Worm (Caenorhabditis elegans) whole organism, young adult: Measurements from ENCODE around the gene E02H4.7.

Experiments
- B0035.1 ChIP-seq: sonication (generic microtip); optimal IDR thresholded peaks from 2 replicates; lab custom pipeline; 2016; ENCODE audit warnings: missing genetic modification characterization, mild to moderate bottlenecking, missing compliant biosample characterization, missing genotype, missing genetic modification reagents
- D2030.7 ChIP-seq: fragments of 200-800 bp; sonication (Bioruptor generic); IDR thresholded peaks from 2 replicates; pipeline ENCODE4 v1.3.6; 2022; ENCODE audit warnings: missing genetic modification reagents, missing genetic modification characterization, missing compliant biosample characterization
- F10E7.11 ChIP-seq: sonication (generic microtip); optimal IDR thresholded peaks from 2 replicates; lab custom pipeline; 2017; ENCODE audit warnings: mild to moderate bottlenecking, missing genetic modification characterization, moderate library complexity, missing compliant biosample characterization
- F37B4.10 ChIP-seq: fragments of 200-800 bp; sonication (Bioruptor generic); IDR thresholded peaks from 2 replicates; pipeline ENCODE4 v1.3.6; 2022; ENCODE audit warnings: missing genetic modification characterization, missing compliant biosample characterization
- T07F8.4 ChIP-seq: sonication (generic microtip); optimal IDR thresholded peaks from 2 replicates; lab custom pipeline; 2016; ENCODE audit warnings: mild to moderate bottlenecking, missing genetic modification characterization, moderate library complexity, missing compliant biosample characterization
- Y56A3A.18 ChIP-seq: fragments of 200-800 bp; sonication (Bioruptor generic); IDR thresholded peaks from 2 replicates; pipeline ENCODE4 v1.3.6; 2022; ENCODE audit warnings: missing genetic modification reagents, missing genetic modification characterization, missing compliant biosample characterization
- akir-1 ChIP-seq: fragments of 200-800 bp; sonication (Bioruptor generic); optimal IDR thresholded peaks from 2 replicates; lab custom pipeline; 2018; ENCODE audit warnings: mild to moderate bottlenecking, missing genetic modification characterization, moderate library complexity, missing compliant biosample characterization
- aptf-3 ChIP-seq: fragments of 200-800 bp; sonication (Bioruptor generic); IDR thresholded peaks from 2 replicates; pipeline ENCODE4 v1.3.6; 2022; ENCODE audit warnings: missing genetic modification characterization, missing compliant biosample characterization
- cebp-1 ChIP-seq, 2 experiments: fragments of 200-800 bp in 1 of 2; sonication (Bioruptor generic) in 1 of 2; sonication (generic microtip) in 1 of 2; IDR thresholded peaks in 1 of 2; optimal IDR thresholded peaks in 1 of 2; 2 replicates each; pipeline versions ENCODE4 v1.3.6 to Lab custom; 2017 to 2022; ENCODE audit warnings: missing compliant biosample characterization in 2 of 2, missing genetic modification characterization in 2 of 2, mild to moderate bottlenecking in 1 of 2, missing genetic modification reagents in 1 of 2, moderate library complexity in 1 of 2
- ceh-100 ChIP-seq: fragments of 200-800 bp; sonication (Bioruptor generic); IDR thresholded peaks from 2 replicates; pipeline ENCODE4 v1.3.6; 2022; ENCODE audit warnings: missing genetic modification reagents, missing genetic modification characterization, missing compliant biosample characterization
- die-1 ChIP-seq: sonication (generic microtip); optimal IDR thresholded peaks from 2 replicates; lab custom pipeline; 2016; ENCODE audit warnings: missing genotype, mild to moderate bottlenecking, missing genetic modification characterization, missing compliant biosample characterization
- dox-1 ChIP-seq: fragments of 200-800 bp; sonication (Bioruptor generic); IDR thresholded peaks from 2 replicates; pipeline ENCODE4 v1.3.6; 2022; ENCODE audit warnings: missing genetic modification reagents, missing genetic modification characterization, missing compliant biosample characterization
- dpl-1 ChIP-seq: fragments of 150-350 bp; optimal IDR thresholded peaks from 2 replicates; lab custom pipeline; 2014; ENCODE audit warnings: missing biosample characterization, missing genetic modification reagents, missing genetic modification characterization
- efl-1 ChIP-seq: fragments of 150-350 bp; optimal IDR thresholded peaks from 2 replicates; lab custom pipeline; 2014; ENCODE audit warnings: missing biosample characterization, missing genetic modification reagents, missing genetic modification characterization
- egrh-3 ChIP-seq: fragments of 200-800 bp; sonication (Bioruptor generic); IDR thresholded peaks from 2 replicates; pipeline ENCODE4 v1.3.6; 2022; ENCODE audit warnings: missing genetic modification reagents, missing genetic modification characterization, missing compliant biosample characterization
- ekl-4 ChIP-seq: fragments of 200-800 bp; sonication (Bioruptor generic); IDR thresholded peaks from 2 replicates; pipeline ENCODE4 v1.3.6; 2022; ENCODE audit warnings: missing genetic modification reagents, missing genetic modification characterization, missing compliant biosample characterization
- fkh-3 ChIP-seq: sonication (generic microtip); optimal IDR thresholded peaks from 2 replicates; lab custom pipeline; 2016; ENCODE audit warnings: mild to moderate bottlenecking, missing genetic modification characterization, missing compliant biosample characterization
- hmg-20 ChIP-seq: fragments of 200-800 bp; sonication (Bioruptor generic); IDR thresholded peaks from 2 replicates; pipeline ENCODE4 v1.3.6; 2022; ENCODE audit warnings: missing genetic modification reagents, missing genetic modification characterization, missing compliant biosample characterization
- lir-1 ChIP-seq: fragments of 200-800 bp; sonication (Bioruptor generic); conservative IDR thresholded peaks from 2 replicates; pipeline ENCODE4 v1.3.6; 2022; ENCODE audit warnings: missing genetic modification reagents, missing genetic modification characterization, missing compliant biosample characterization
- lsl-1 ChIP-seq: fragments of 200-800 bp; sonication (Bioruptor generic); optimal IDR thresholded peaks from 2 replicates; lab custom pipeline; 2018; ENCODE audit warnings: mild to moderate bottlenecking, missing genetic modification characterization, moderate library complexity, missing compliant biosample characterization
- madf-10 ChIP-seq: sonication (generic microtip); optimal IDR thresholded peaks from 2 replicates; lab custom pipeline; 2016; ENCODE audit warnings: mild to moderate bottlenecking, missing genetic modification characterization, missing compliant biosample characterization
- nhr-179 ChIP-seq: sonication (generic microtip); optimal IDR thresholded peaks from 2 replicates; lab custom pipeline; 2016; ENCODE audit warnings: mild to moderate bottlenecking, missing genetic modification characterization, missing compliant biosample characterization
- nhr-90 ChIP-seq: sonication (generic microtip); optimal IDR thresholded peaks from 2 replicates; lab custom pipeline; 2016; ENCODE audit warnings: missing genotype, mild to moderate bottlenecking, missing genetic modification characterization, missing compliant biosample characterization
- rec-8 ChIP-seq, 2 experiments: sonication (generic microtip); optimal IDR thresholded peaks; 2 replicates each; lab custom pipeline; 2016; ENCODE audit warnings: mild to moderate bottlenecking in 2 of 2, missing genetic modification characterization in 2 of 2, missing genetic modification reagents in 2 of 2, missing genotype in 2 of 2, missing biosample characterization in 1 of 2, missing compliant biosample characterization in 1 of 2, moderate library complexity in 1 of 2
- rpc-1 ChIP-seq, 2 experiments: fragments of 150-350 bp in 1 of 2; sonication (generic microtip) in 1 of 2; optimal IDR thresholded peaks; 2 replicates each; lab custom pipeline; 2014 to 2018; ENCODE audit warnings: missing biosample characterization in 1 of 2, missing genetic modification characterization in 1 of 2, missing genetic modification reagents in 1 of 2, missing genotype in 1 of 2
- snpc-3.4 ChIP-seq: sonication (generic microtip); optimal IDR thresholded peaks from 2 replicates; lab custom pipeline; 2017; ENCODE audit warnings: missing genetic modification characterization, mild to moderate bottlenecking, missing compliant biosample characterization, antibody characterized with exemption, moderate library complexity, missing genotype, missing genetic modification reagents
- snpc-4 ChIP-seq, 5 experiments: fragments of 150-350 bp in 1 of 5; sonication (generic microtip) in 4 of 5; optimal IDR thresholded peaks; 2 replicates each; lab custom pipeline; 2014 to 2018; ENCODE audit warnings: missing genetic modification characterization in 5 of 5, missing biosample characterization in 3 of 5, antibody characterized with exemption in 2 of 5, mild to moderate bottlenecking in 2 of 5, missing compliant biosample characterization in 2 of 5, missing genotype in 2 of 5, moderate library complexity in 2 of 5, missing genetic modification reagents in 1 of 5
- sptf-2 ChIP-seq: fragments of 200-800 bp; sonication (Bioruptor generic); optimal IDR thresholded peaks from 2 replicates; lab custom pipeline; 2018; ENCODE audit warnings: mild to moderate bottlenecking, missing genetic modification characterization, missing compliant biosample characterization
- xnd-1 ChIP-seq: sonication (generic microtip); optimal IDR thresholded peaks from 2 replicates; lab custom pipeline; 2016; ENCODE audit warnings: missing genotype, missing genetic modification reagents, missing genetic modification characterization, missing compliant biosample characterization
- ztf-22 ChIP-seq: fragments of 200-800 bp; sonication (Bioruptor generic); optimal IDR thresholded peaks from 2 replicates; lab custom pipeline; 2018; ENCODE audit warnings: mild to moderate bottlenecking, missing genetic modification characterization, moderate library complexity, missing compliant biosample characterization
- ztf-25 ChIP-seq: fragments of 200-800 bp; sonication (Bioruptor generic); IDR thresholded peaks from 2 replicates; pipeline ENCODE4 v1.3.6; 2022; ENCODE audit warnings: missing genetic modification reagents, missing genetic modification characterization, missing compliant biosample characterization
- ztf-26 ChIP-seq: sonication (generic microtip); optimal IDR thresholded peaks from 2 replicates; lab custom pipeline; 2017; ENCODE audit warnings: missing genetic modification characterization, missing compliant biosample characterization
- ztf-3 ChIP-seq: fragments of 200-800 bp; sonication (Bioruptor generic); optimal IDR thresholded peaks from 2 replicates; lab custom pipeline; 2018; ENCODE audit warnings: mild to moderate bottlenecking, missing genetic modification characterization, missing compliant biosample characterization

E02H4.7 gene

DNA sequence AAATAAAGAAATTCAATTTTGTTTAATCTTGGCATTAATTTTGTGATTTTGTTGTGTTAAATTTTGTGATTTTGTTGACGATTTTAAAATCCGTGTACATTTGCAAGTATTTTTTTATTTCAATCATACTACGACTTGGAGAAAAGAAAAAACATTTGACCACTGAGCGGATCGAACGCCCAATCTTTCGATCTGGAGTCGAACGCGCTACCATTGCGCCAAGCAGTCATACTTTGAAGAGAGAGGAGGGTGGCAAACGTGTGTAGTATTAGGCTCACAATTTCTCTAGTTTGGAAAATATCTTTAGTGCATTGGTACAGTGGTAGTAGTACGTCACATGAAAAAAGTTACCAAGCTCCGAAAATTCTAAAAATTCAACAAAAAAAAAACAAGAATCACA, 27.3 kb upstream of the E02H4.7 start (continued):
- TF ChIP-seq rec-8 (tag; optimal IDR thresholded peaks at IDR 0.05; lab: Kevin White, UChicago) (peak in 1 of 2 experiments; percentile 75), Y56A3A.18 (GFP tag; lab: Robert Waterston, UW) (peak; percentile 15; the same call in 1 of the 2 replicates), madf-10 (peak; percentile 19), die-1 (peak; percentile 84), B0035.1 (tag; lab: Kevin White, UChicago) (peak; percentile 14), nhr-179 (peak; percentile 58), sptf-2 (no peak), D2030.7 (GFP tag; lab: Robert Waterston, UW) (peak; percentile 47; the same call in 1 of the 2 replicates), fkh-3 (tag; lab: Kevin White, UChicago) (no peak), dpl-1 (no peak), nhr-90 (tag; lab: Kevin White, UChicago) (peak; percentile 88), efl-1 (no peak), T07F8.4 (tag; lab: Kevin White, UChicago) (peak; percentile 8), aptf-3 (GFP tag; lab: Robert Waterston, UW) (0 out of 2 replicates have a peak, but pooled peaks have one; percentile 38), xnd-1 (tag; lab: Kevin White, UChicago) (no peak), F10E7.11 (tag; lab: Kevin White, UChicago) (no peak), hmg-20 (no peak), snpc-3.4 (tag; lab: Kevin White, UChicago) (peak; percentile 77)

DNA sequence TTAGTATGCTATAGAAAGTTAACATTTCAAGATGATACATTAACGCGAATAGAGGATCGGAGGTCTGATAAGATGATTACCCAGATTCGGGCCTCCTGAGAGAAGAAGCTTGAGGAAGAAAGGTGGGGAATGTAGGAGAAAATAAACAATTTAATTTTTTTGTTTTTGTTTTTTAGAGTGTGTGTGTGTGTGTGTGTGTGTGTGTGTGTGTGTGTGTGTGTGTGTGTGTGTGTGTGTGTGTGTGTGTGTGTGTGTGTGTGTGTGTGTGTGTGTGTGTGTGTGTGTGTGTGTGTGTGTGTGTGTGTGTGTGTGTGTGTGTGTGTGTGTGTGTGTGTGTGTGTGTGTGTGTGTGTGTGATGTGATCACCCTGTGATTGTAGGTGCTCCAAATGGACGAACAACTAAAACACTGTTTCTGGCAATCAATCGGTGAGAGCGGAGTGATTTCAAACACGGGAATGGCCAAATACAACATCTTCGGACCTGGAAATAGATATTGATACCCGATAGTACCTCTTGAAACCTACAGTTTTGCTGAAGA, 26.7 kb upstream of the E02H4.7 start:
- TF ChIP-seq akir-1 (GFP tag; lab: Kevin White, UChicago) (peak; percentile 54), ztf-3 (GFP tag; lab: Kevin White, UChicago) (peak; percentile 15), egrh-3 (GFP tag; lab: Robert Waterston, UW) (peak; percentile 52; the same call in 1 of the 2 replicates), lir-1 (peak; percentile 74; the same call in 1 of the 2 replicates)

DNA sequence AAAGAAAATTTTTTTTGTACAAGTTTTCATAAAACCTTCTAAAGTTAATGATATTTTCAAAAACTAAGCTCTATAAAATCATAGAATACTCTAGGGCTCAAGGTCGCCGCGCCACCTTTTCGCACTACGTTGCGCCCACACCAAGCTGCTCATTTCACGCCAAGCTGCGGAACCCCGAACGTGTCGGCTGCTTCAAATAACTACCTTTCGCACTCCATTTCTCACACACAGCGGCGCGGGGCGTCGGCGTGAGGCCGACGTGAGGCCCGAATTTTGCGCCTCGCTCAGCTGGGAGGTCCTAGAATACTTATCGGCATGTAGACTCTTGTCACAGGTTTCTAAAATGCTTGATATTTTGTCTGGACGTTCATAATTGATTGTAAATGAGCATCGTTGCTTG, 24.1 kb upstream of the E02H4.7 start:
- TF ChIP-seq ztf-26 (tag; lab: Kevin White, UChicago) = no peak
- TF ChIP-seq lsl-1 (GFP tag; lab: Kevin White, UChicago) = no peak
- no peak for TF ChIP-seq ztf-25 (GFP tag; lab: Robert Waterston, UW)
- TF ChIP-seq dox-1 (GFP tag; lab: Robert Waterston, UW) = 0 out of 2 replicates have a peak, but pooled peaks have one; percentile 25
- peak; percentile 45 for TF ChIP-seq snpc-4 (GFP tag; optimal IDR thresholded peaks at IDR 0.05; lab: Kevin White, UChicago)
- peak in 2 of 4 experiments; percentile 59 to 77 for TF ChIP-seq snpc-4 (tag; optimal IDR thresholded peaks at IDR 0.05; lab: Kevin White, UChicago)

DNA sequence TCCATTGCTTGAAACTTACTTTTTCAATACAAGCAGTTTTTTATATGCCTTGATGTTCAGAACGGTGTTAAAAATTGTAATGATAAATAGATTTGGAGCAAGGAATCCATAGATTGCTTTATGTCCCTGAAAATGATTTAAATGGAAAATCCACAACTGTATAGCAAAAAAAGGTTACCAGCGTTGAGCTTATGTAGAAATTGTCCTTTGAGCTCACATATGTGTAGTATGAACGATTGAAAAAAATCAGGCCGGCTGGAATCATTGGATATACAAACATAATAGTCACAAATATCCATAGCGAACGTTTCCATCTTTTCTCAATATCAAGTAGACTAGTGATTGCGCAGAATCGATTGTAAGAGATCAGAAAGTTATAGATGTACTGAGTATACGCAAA, 21.7 kb upstream of the E02H4.7 start, which contains the start of gene srg-36:
TSS of gene srg-36 (minus strand) at position 101 of the 400 bp plus-strand sequence.
- no peak for TF ChIP-seq aptf-3 (GFP tag; lab: Robert Waterston, UW)
- TF ChIP-seq ztf-22 (GFP tag; lab: Kevin White, UChicago) = no peak
- no peak for TF ChIP-seq die-1
- TF ChIP-seq rec-8 (tag; optimal IDR thresholded peaks at IDR 0.05; lab: Kevin White, UChicago) = no peak
- TF ChIP-seq ceh-100 (GFP tag; lab: Robert Waterston, UW) = no peak
- no peak for TF ChIP-seq ekl-4 (GFP tag; lab: Robert Waterston, UW)
- TF ChIP-seq snpc-3.4 (tag; lab: Kevin White, UChicago) = no peak
- no peak for TF ChIP-seq F37B4.10 (GFP tag; lab: Robert Waterston, UW)
- TF ChIP-seq rpc-1 (optimal IDR thresholded peaks at IDR 0.05; lab: Kevin White, UChicago) = no peak
- no peak for TF ChIP-seq rpc-1 (tag; optimal IDR thresholded peaks at IDR 0.05; lab: Kevin White, UChicago)
- TF ChIP-seq cebp-1 (GFP tag; IDR thresholded peaks at IDR 0.05; lab: Robert Waterston, UW) = no peak
- no peak for TF ChIP-seq cebp-1 (tag; optimal IDR thresholded peaks at IDR 0.05; lab: Kevin White, UChicago)
